Fruit fly (Drosophila melanogaster) whole organism, embryonic: Measurements from ENCODE around the gene CG10300.

Experiments used
- Atf3 ChIP-seq: fragments of 200-800 bp; sonication (Bioruptor generic); optimal IDR thresholded peaks from 3 replicates; lab custom pipeline; 2016; ENCODE audit warnings: missing biosample characterization, missing genetic modification characterization
- Atf6 ChIP-seq: fragments of 200-800 bp; sonication (Bioruptor generic); IDR thresholded peaks from 2 replicates; pipeline ENCODE4 v1.3.6; 2022; ENCODE audit warnings: missing biosample characterization, missing genetic modification characterization
- CG1233 ChIP-seq: fragments of 200-800 bp; sonication (Bioruptor generic); optimal IDR thresholded peaks from 4 replicates; lab custom pipeline; 2018; ENCODE audit warnings: missing biosample characterization, mild to moderate bottlenecking, missing genetic modification characterization
- CG18476 ChIP-seq: fragments of 200-800 bp; sonication (Bioruptor generic); optimal IDR thresholded peaks from 2 replicates; lab custom pipeline; 2016; ENCODE audit warnings: missing biosample characterization, mild to moderate bottlenecking, missing genetic modification characterization
- CG2120 ChIP-seq: fragments of 200-800 bp; sonication (Bioruptor generic); optimal IDR thresholded peaks from 3 replicates; lab custom pipeline; 2016; ENCODE audit warnings: missing biosample characterization, missing genetic modification characterization
- CG2875 ChIP-seq: fragments of 200-800 bp; sonication (Bioruptor generic); optimal IDR thresholded peaks from 2 replicates; lab custom pipeline; 2017; ENCODE audit warnings: missing biosample characterization, mild to moderate bottlenecking, missing genetic modification characterization, missing genetic modification reagents
- CG3281 ChIP-seq: fragments of 200-800 bp; sonication (Bioruptor generic); optimal IDR thresholded peaks from 3 replicates; lab custom pipeline; 2017; ENCODE audit warnings: missing biosample characterization, mild to moderate bottlenecking, missing genetic modification characterization
- CG34376 ChIP-seq: fragments of 200-800 bp; sonication (Bioruptor generic); optimal IDR thresholded peaks from 2 replicates; lab custom pipeline; 2018; ENCODE audit warnings: missing biosample characterization, mild to moderate bottlenecking, missing genetic modification characterization
- CG3995 ChIP-seq: fragments of 200-800 bp; sonication (Bioruptor generic); optimal IDR thresholded peaks from 3 replicates; lab custom pipeline; 2016; ENCODE audit warnings: missing biosample characterization, missing genetic modification characterization
- CG4282 ChIP-seq: fragments of 200-800 bp; sonication (Bioruptor generic); optimal IDR thresholded peaks from 2 replicates; lab custom pipeline; 2016; ENCODE audit warnings: missing biosample characterization, missing genetic modification characterization
- CG43689 ChIP-seq: fragments of 200-800 bp; sonication (Bioruptor generic); IDR thresholded peaks from 2 replicates; pipeline ENCODE4 v1.3.6; 2022; ENCODE audit warnings: missing biosample characterization, missing genetic modification characterization
- CG7357 ChIP-seq: fragments of 200-800 bp; sonication (Bioruptor generic); IDR thresholded peaks from 3 replicates; pipeline ENCODE4 v1.3.6; 2022; ENCODE audit warnings: missing biosample characterization, missing genetic modification characterization
- CG7372 ChIP-seq: fragments of 200-800 bp; sonication (Bioruptor generic); IDR thresholded peaks from 2 replicates; pipeline ENCODE4 v1.3.6; 2022; ENCODE audit warnings: missing biosample characterization, missing genetic modification characterization
- CG8089 ChIP-seq: fragments of 200-800 bp; sonication (Bioruptor generic); optimal IDR thresholded peaks from 3 replicates; lab custom pipeline; 2016; ENCODE audit warnings: missing biosample characterization, missing genetic modification characterization
- CoRest ChIP-seq: fragments of 200-800 bp; sonication (Bioruptor generic); optimal IDR thresholded peaks from 3 replicates; lab custom pipeline; 2018; ENCODE audit warnings: missing biosample characterization, mild to moderate bottlenecking, missing genetic modification characterization, moderate library complexity
- D19B ChIP-seq: fragments of 200-800 bp; sonication (Bioruptor generic); optimal IDR thresholded peaks from 2 replicates; lab custom pipeline; 2017; ENCODE audit warnings: missing biosample characterization, mild to moderate bottlenecking, missing genetic modification characterization
- Dad ChIP-seq: fragments of 200-800 bp; sonication (Bioruptor generic); optimal IDR thresholded peaks from 3 replicates; lab custom pipeline; 2016; ENCODE audit warnings: missing biosample characterization, missing genetic modification characterization
- Dp ChIP-seq: fragments of 200-800 bp; sonication (Bioruptor generic); optimal IDR thresholded peaks from 2 replicates; lab custom pipeline; 2018; ENCODE audit warnings: missing biosample characterization, mild to moderate bottlenecking, missing genetic modification characterization, moderate library complexity
- E2f1 ChIP-seq: fragments of 200-800 bp; sonication (Bioruptor generic); IDR thresholded peaks from 2 replicates; pipeline ENCODE4 v1.3.6; 2022; ENCODE audit warnings: missing biosample characterization, missing genetic modification characterization
- Elba2 ChIP-seq: fragments of 200-800 bp; sonication (Bioruptor generic); optimal IDR thresholded peaks from 3 replicates; lab custom pipeline; 2016; ENCODE audit warnings: missing biosample characterization, missing genetic modification characterization
- Fer3 ChIP-seq: fragments of 200-800 bp; sonication (Bioruptor generic); optimal IDR thresholded peaks from 2 replicates; lab custom pipeline; 2018; ENCODE audit warnings: missing biosample characterization, mild to moderate bottlenecking, missing genetic modification characterization, moderate library complexity
- Hr39 ChIP-seq: fragments of >200 bp; optimal IDR thresholded peaks from 2 replicates; lab custom pipeline; 2017
- Lhr ChIP-seq: fragments of 200-800 bp; sonication (Bioruptor generic); optimal IDR thresholded peaks from 3 replicates; lab custom pipeline; 2017; ENCODE audit warnings: mild to moderate bottlenecking, missing biosample characterization, missing genetic modification reagents, missing genetic modification characterization
- Neu2 ChIP-seq: fragments of 200-800 bp; sonication (Bioruptor generic); optimal IDR thresholded peaks from 3 replicates; lab custom pipeline; 2016; ENCODE audit warnings: missing biosample characterization, missing genetic modification characterization, borderline replicate concordance
- Sox102F ChIP-seq: fragments of 200-800 bp; sonication (Bioruptor generic); optimal IDR thresholded peaks from 2 replicates; lab custom pipeline; 2018; ENCODE audit warnings: missing biosample characterization, mild to moderate bottlenecking, missing genetic modification characterization, moderate library complexity
- Ssrp ChIP-seq: fragments of 200-800 bp; sonication (Bioruptor generic); optimal IDR thresholded peaks from 2 replicates; lab custom pipeline; 2018; ENCODE audit warnings: missing biosample characterization, mild to moderate bottlenecking, missing genetic modification characterization, moderate library complexity
- Tbp ChIP-seq: fragments of >200 bp; optimal IDR thresholded peaks from 2 replicates; lab custom pipeline; 2018; ENCODE audit warnings: missing biosample characterization, missing genetic modification characterization
- Vsx1 ChIP-seq: fragments of 200-800 bp; sonication (Bioruptor generic); optimal IDR thresholded peaks from 2 replicates; lab custom pipeline; 2017; ENCODE audit warnings: missing biosample characterization, mild to moderate bottlenecking, missing genetic modification characterization, missing genetic modification reagents
- abd-A ChIP-seq: fragments of 200-800 bp; sonication (Bioruptor generic); optimal IDR thresholded peaks from 3 replicates; lab custom pipeline; 2019; ENCODE audit warnings: missing biosample characterization, mild to moderate bottlenecking, missing genetic modification characterization, moderate library complexity
- br ChIP-seq: fragments of >200 bp; optimal IDR thresholded peaks from 2 replicates; lab custom pipeline; 2017
- chif ChIP-seq, 2 experiments: fragments of 200-800 bp; sonication (Bioruptor generic); optimal IDR thresholded peaks; 3 replicates each; lab custom pipeline; 2016; ENCODE audit warnings: missing biosample characterization in 2 of 2, missing genetic modification characterization in 2 of 2
- cwo ChIP-seq: fragments of 200-800 bp; sonication (Bioruptor generic); optimal IDR thresholded peaks from 3 replicates; lab custom pipeline; 2017; ENCODE audit warnings: missing biosample characterization, missing genetic modification characterization, mild to moderate bottlenecking, moderate library complexity, missing genetic modification reagents
- dan ChIP-seq: fragments of 200-800 bp; sonication (Bioruptor generic); IDR thresholded peaks from 2 replicates; pipeline ENCODE4 v1.3.6; 2022; ENCODE audit warnings: missing biosample characterization, missing genetic modification characterization
- dmrt11E ChIP-seq: fragments of 200-800 bp; sonication (Bioruptor generic); optimal IDR thresholded peaks from 3 replicates; lab custom pipeline; 2018; ENCODE audit warnings: missing biosample characterization, mild to moderate bottlenecking, missing genetic modification characterization, moderate library complexity
- exex ChIP-seq: fragments of 200-800 bp; sonication (Bioruptor generic); optimal IDR thresholded peaks from 4 replicates; lab custom pipeline; 2018; ENCODE audit warnings: missing biosample characterization, mild to moderate bottlenecking, missing genetic modification characterization, moderate library complexity
- her ChIP-seq: fragments of 200-800 bp; sonication (Bioruptor generic); optimal IDR thresholded peaks from 2 replicates; lab custom pipeline; 2016; ENCODE audit warnings: missing biosample characterization, missing genetic modification characterization
- inv ChIP-seq: fragments of 200-800 bp; sonication (Bioruptor generic); IDR thresholded peaks from 2 replicates; pipeline ENCODE4 v1.3.6; 2022; ENCODE audit warnings: missing biosample characterization, missing genetic modification characterization; ENCODE audit not compliant: partially characterized antibody
- lab ChIP-seq: fragments of 200-800 bp; sonication (Bioruptor generic); optimal IDR thresholded peaks from 3 replicates; lab custom pipeline; 2017; ENCODE audit warnings: missing biosample characterization, missing genetic modification characterization, mild to moderate bottlenecking, moderate library complexity, missing genetic modification reagents
- luna ChIP-seq: fragments of 200-800 bp; sonication (Bioruptor generic); optimal IDR thresholded peaks from 2 replicates; lab custom pipeline; 2016; ENCODE audit warnings: missing biosample characterization, missing genetic modification characterization
- salm ChIP-seq: fragments of 200-800 bp; sonication (Bioruptor generic); optimal IDR thresholded peaks from 2 replicates; lab custom pipeline; 2018; ENCODE audit warnings: missing biosample characterization, mild to moderate bottlenecking, missing genetic modification characterization
- sd ChIP-seq: fragments of 200-800 bp; sonication (Bioruptor generic); optimal IDR thresholded peaks from 3 replicates; lab custom pipeline; 2018; ENCODE audit warnings: missing biosample characterization, mild to moderate bottlenecking, missing genetic modification characterization, moderate library complexity
- seq ChIP-seq: fragments of 200-800 bp; sonication (Bioruptor generic); IDR thresholded peaks from 2 replicates; pipeline ENCODE4 v1.3.6; 2022; ENCODE audit warnings: missing biosample characterization, missing genetic modification characterization
- sima ChIP-seq: fragments of 200-800 bp; sonication (Bioruptor generic); optimal IDR thresholded peaks from 2 replicates; lab custom pipeline; 2016; ENCODE audit warnings: missing biosample characterization, missing genetic modification characterization
- sqz ChIP-seq: fragments of 200-800 bp; sonication (Bioruptor generic); optimal IDR thresholded peaks from 3 replicates; lab custom pipeline; 2018; ENCODE audit warnings: missing biosample characterization, mild to moderate bottlenecking, missing genetic modification characterization
- sug ChIP-seq: fragments of 200-800 bp; optimal IDR thresholded peaks from 2 replicates; lab custom pipeline; 2019; ENCODE audit warnings: missing biosample characterization, mild to moderate bottlenecking, missing genetic modification characterization, moderate library complexity
- tio ChIP-seq: fragments of 200-800 bp; sonication (Bioruptor generic); optimal IDR thresholded peaks from 2 replicates; lab custom pipeline; 2017; ENCODE audit warnings: missing biosample characterization, missing genetic modification characterization, inconsistent platforms
- unc-4 ChIP-seq: fragments of 200-800 bp; sonication (Bioruptor generic); IDR thresholded peaks from 2 replicates; pipeline ENCODE4 v1.3.6; 2022; ENCODE audit warnings: missing biosample characterization, missing genetic modification characterization; ENCODE audit not compliant: partially characterized antibody
- usp ChIP-seq: fragments of >200 bp; optimal IDR thresholded peaks from 2 replicates; lab custom pipeline; 2017; ENCODE audit warnings: missing biosample characterization, missing genetic modification characterization
- vfl ChIP-seq: fragments of 200-800 bp; sonication (Bioruptor generic); optimal IDR thresholded peaks from 2 replicates; lab custom pipeline; 2016; ENCODE audit warnings: missing biosample characterization, missing genetic modification characterization
- vvl ChIP-seq: fragments of 200-800 bp; sonication (Bioruptor generic); IDR thresholded peaks from 2 replicates; pipeline ENCODE4 v1.3.6; 2022; ENCODE audit warnings: missing biosample characterization, missing genetic modification characterization
- wor ChIP-seq: fragments of 200-800 bp; sonication (Bioruptor generic); IDR thresholded peaks from 2 replicates; pipeline ENCODE4 v1.3.6; 2022; ENCODE audit warnings: missing biosample characterization, missing genetic modification characterization

Gene CG10300

dm6 chr3R:23724843-23725506 lies 13.6 kb downstream of the CG10300 start (continued):
- TF ChIP-seq CG4282 (GFP tag; lab: Kevin White, UChicago): no peak
- no peak for TF ChIP-seq seq (GFP tag; lab: Robert Waterston, UW)
- no peak for TF ChIP-seq wor (GFP tag; lab: Robert Waterston, UW)
- no peak for TF ChIP-seq Sox102F (GFP tag; lab: Kevin White, UChicago)
- no peak for TF ChIP-seq CG8089 (GFP tag; lab: Kevin White, UChicago)
- TF ChIP-seq E2f1 (GFP tag; lab: Robert Waterston, UW): no peak
- TF ChIP-seq chif (GFP tag; optimal IDR thresholded peaks at IDR 0.05; lab: Kevin White, UChicago): no peak
- TF ChIP-seq Hr39: no peak
- no peak for TF ChIP-seq Elba2 (GFP tag; lab: Kevin White, UChicago)
- TF ChIP-seq unc-4 (GFP tag; lab: Robert Waterston, UW): no peak
- no peak for TF ChIP-seq Dp (GFP tag; lab: Kevin White, UChicago)
- peak; percentile 74 for TF ChIP-seq sd (tag; lab: Kevin White, UChicago)
- TF ChIP-seq sug (tag; lab: Kevin White, UChicago): peak; percentile 97
- TF ChIP-seq dan (GFP tag; lab: Robert Waterston, UW): no peak
- peak; percentile 99 for TF ChIP-seq exex (tag; lab: Kevin White, UChicago)
- no peak for TF ChIP-seq luna (GFP tag; lab: Kevin White, UChicago)
- TF ChIP-seq cwo: peak; percentile 39
- TF ChIP-seq lab (GFP tag; lab: Kevin White, UChicago): peak; percentile 39
- no peak for TF ChIP-seq her (GFP tag; lab: Kevin White, UChicago)
- no peak for TF ChIP-seq CG18476 (GFP tag; lab: Kevin White, UChicago)
- TF ChIP-seq CG43689 (GFP tag; lab: Robert Waterston, UW): no peak
- TF ChIP-seq dmrt11E (tag; lab: Kevin White, UChicago): no peak
- TF ChIP-seq Ssrp (tag; lab: Kevin White, UChicago): no peak
- TF ChIP-seq Lhr: no peak
- peak; percentile 30 for TF ChIP-seq Vsx1 (GFP tag; lab: Kevin White, UChicago)
- TF ChIP-seq abd-A: no peak
- no peak for TF ChIP-seq Neu2 (GFP tag; lab: Kevin White, UChicago)
- TF ChIP-seq CG7357: no peak
- no peak for TF ChIP-seq D19B (GFP tag; lab: Kevin White, UChicago)
- no peak for TF ChIP-seq CG3995 (GFP tag; lab: Kevin White, UChicago)
- TF ChIP-seq CG34376 (GFP tag; lab: Kevin White, UChicago): peak; percentile 85
- TF ChIP-seq tio (GFP tag; lab: Kevin White, UChicago): no peak
- no peak for TF ChIP-seq inv
- 0 out of 2 replicates have a peak, but pooled peaks have one; percentile 31 for TF ChIP-seq Atf6
- TF ChIP-seq CG2875 (GFP tag; lab: Kevin White, UChicago): no peak
- TF ChIP-seq sima (GFP tag; lab: Kevin White, UChicago): no peak
- no peak for TF ChIP-seq Tbp
- TF ChIP-seq vfl (GFP tag; lab: Kevin White, UChicago): no peak

DNA sequence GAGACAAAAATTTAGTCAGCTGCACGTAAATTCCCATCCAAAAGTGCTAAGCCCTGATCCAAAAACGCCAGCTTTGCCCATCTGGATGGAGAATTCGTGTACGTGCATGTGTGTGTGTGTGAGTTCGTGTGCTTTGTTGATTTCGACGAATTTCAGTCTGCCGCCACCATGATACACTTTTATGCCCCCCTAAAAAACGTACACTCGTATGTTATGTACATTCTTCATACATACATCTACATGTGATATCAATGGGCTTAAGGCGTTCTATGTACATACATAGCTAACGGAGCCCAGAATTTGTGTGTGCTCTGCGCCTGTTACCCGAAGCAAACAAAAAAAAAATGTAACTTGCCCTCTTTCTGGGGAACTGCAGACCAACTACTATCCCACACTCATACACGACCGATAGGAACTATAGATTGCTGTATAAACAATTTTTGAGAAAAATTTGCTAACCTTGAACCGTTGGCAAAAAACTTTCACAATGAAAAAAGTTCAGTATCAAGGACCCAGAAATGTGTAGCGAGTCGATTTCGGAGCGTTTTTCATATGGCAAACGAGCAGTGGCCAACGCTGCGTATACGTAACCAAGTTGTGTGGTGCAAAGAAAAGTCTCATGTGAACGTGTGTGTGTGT lies 14.5 kb downstream of the CG10300 start:
- TF ChIP-seq CG7372 (GFP tag; lab: Robert Waterston, UW) (peak; percentile 49; the same call in 1 of the 2 replicates), vvl (peak; percentile 46; the same call in 1 of the 2 replicates), usp (GFP tag; lab: Kevin White, UChicago) (no peak), Atf3 (GFP tag; lab: Kevin White, UChicago) (no peak), CoRest (tag; lab: Kevin White, UChicago) (peak; percentile 20), br (lab: Kevin White, UChicago) (no peak), CG1233 (GFP tag; lab: Kevin White, UChicago) (peak; percentile 21), CG2120 (GFP tag; lab: Kevin White, UChicago) (peak; percentile 33), sqz (GFP tag; lab: Kevin White, UChicago) (peak; percentile 78), CG3281 (peak; percentile 33), salm (tag; lab: Kevin White, UChicago) (peak; percentile 28), Dad (GFP tag; lab: Kevin White, UChicago) (no peak), Fer3 (tag; lab: Kevin White, UChicago) (peak; percentile 30)
